Fruit fly (Drosophila melanogaster): ENCODE results near the gene Ssdp.

DNA sequence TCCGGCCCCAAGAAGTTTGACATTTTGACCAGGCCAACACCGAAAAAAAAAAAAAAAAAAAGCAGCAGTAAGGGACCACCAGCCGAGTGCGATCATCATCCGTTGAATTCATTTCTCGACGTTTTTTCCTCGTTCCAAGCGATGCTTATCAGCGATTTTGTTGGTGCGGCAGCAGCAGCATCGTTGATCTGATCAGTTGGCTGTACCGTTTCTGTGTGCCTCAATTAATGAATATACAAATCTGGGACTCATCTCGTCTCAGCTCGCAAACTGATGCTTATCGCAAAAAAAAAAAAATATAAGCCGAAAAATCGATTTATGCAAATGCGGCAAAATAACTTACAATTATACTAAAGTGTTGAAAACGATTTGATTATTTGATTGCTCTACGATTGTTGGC is 54.5 kb downstream of the Ssdp start:
- no peak for TF ChIP-seq ovo (GFP tag; optimal IDR thresholded peaks at IDR 0.05)
- TF ChIP-seq tj (GFP tag; optimal IDR thresholded peaks at IDR 0.05), result no peak
- no peak for TF ChIP-seq kay (GFP tag; ENCODE audit: borderline replicate concordance)
- no peak for TF ChIP-seq Crg-1 (GFP tag; optimal IDR thresholded peaks at IDR 0.05)
- TF ChIP-seq toe (GFP tag; optimal IDR thresholded peaks at IDR 0.05), result no peak
- TF ChIP-seq CG7101 (tag; optimal IDR thresholded peaks at IDR 0.05), result no peak
- no peak for TF ChIP-seq CG7045 (GFP tag; optimal IDR thresholded peaks at IDR 0.05)
- TF ChIP-seq CG33017 (tag; optimal IDR thresholded peaks at IDR 0.05), result no peak
- no peak for TF ChIP-seq Clk (GFP tag; optimal IDR thresholded peaks at IDR 0.05)
